Fruit fly (Drosophila melanogaster) whole organism, embryonic: ENCODE results near the gene ninaE.

ENCODE experiments used
- CG10543 ChIP-seq: fragments of 200-800 bp; sonication (Bioruptor generic); optimal IDR thresholded peaks from 3 replicates; lab custom pipeline; 2017; ENCODE audit warnings: missing biosample characterization, mild to moderate bottlenecking, missing genetic modification characterization, moderate library complexity
- CG11504 ChIP-seq: fragments of 200-800 bp; sonication (Bioruptor generic); optimal IDR thresholded peaks from 3 replicates; lab custom pipeline; 2019; ENCODE audit warnings: missing biosample characterization, mild to moderate bottlenecking, missing genetic modification characterization, moderate library complexity
- CG1233 ChIP-seq: fragments of 200-800 bp; sonication (Bioruptor generic); optimal IDR thresholded peaks from 4 replicates; lab custom pipeline; 2018; ENCODE audit warnings: missing biosample characterization, mild to moderate bottlenecking, missing genetic modification characterization
- CG13287 ChIP-seq: fragments of 200-800 bp; sonication (Bioruptor generic); IDR thresholded peaks from 2 replicates; pipeline ENCODE4 v1.3.6; 2022; ENCODE audit warnings: missing biosample characterization, missing genetic modification characterization; ENCODE audit not compliant: partially characterized antibody
- CG17328 ChIP-seq: fragments of 200-800 bp; sonication (Bioruptor generic); IDR thresholded peaks from 2 replicates; pipeline ENCODE4 v1.3.6; 2022; ENCODE audit warnings: missing biosample characterization, missing genetic modification characterization
- CG17829 ChIP-seq: fragments of 200-800 bp; optimal IDR thresholded peaks from 2 replicates; lab custom pipeline; 2019; ENCODE audit warnings: missing biosample characterization, mild to moderate bottlenecking, missing genetic modification characterization, moderate library complexity
- CG2116 ChIP-seq: fragments of 200-800 bp; sonication (Bioruptor generic); optimal IDR thresholded peaks from 3 replicates; lab custom pipeline; 2018; ENCODE audit warnings: missing biosample characterization, mild to moderate bottlenecking, missing genetic modification characterization
- CG2875 ChIP-seq: fragments of 200-800 bp; sonication (Bioruptor generic); optimal IDR thresholded peaks from 2 replicates; lab custom pipeline; 2017; ENCODE audit warnings: missing biosample characterization, mild to moderate bottlenecking, missing genetic modification characterization, missing genetic modification reagents
- CG3065 ChIP-seq: fragments of 200-800 bp; sonication (Bioruptor generic); optimal IDR thresholded peaks from 2 replicates; lab custom pipeline; 2016; ENCODE audit warnings: missing biosample characterization, missing genetic modification characterization
- CG31388 ChIP-seq: fragments of 200-800 bp; sonication (Bioruptor generic); optimal IDR thresholded peaks from 2 replicates; lab custom pipeline; 2016; ENCODE audit warnings: missing biosample characterization, missing genetic modification characterization
- CG32772 ChIP-seq: fragments of 200-800 bp; sonication (Bioruptor generic); IDR thresholded peaks from 2 replicates; pipeline ENCODE4 v1.3.6; 2022; ENCODE audit warnings: missing biosample characterization, missing genetic modification characterization
- CG34376 ChIP-seq: fragments of 200-800 bp; sonication (Bioruptor generic); optimal IDR thresholded peaks from 2 replicates; lab custom pipeline; 2018; ENCODE audit warnings: missing biosample characterization, mild to moderate bottlenecking, missing genetic modification characterization
- CG4404 ChIP-seq: fragments of 200-800 bp; sonication (Bioruptor generic); IDR thresholded peaks from 2 replicates; pipeline ENCODE4 v1.3.6; 2022; ENCODE audit warnings: missing biosample characterization, missing genetic modification characterization
- CG7556 ChIP-seq: fragments of 200-800 bp; sonication (Bioruptor generic); optimal IDR thresholded peaks from 2 replicates; lab custom pipeline; 2017; ENCODE audit warnings: missing biosample characterization, mild to moderate bottlenecking, missing genetic modification characterization
- CG8359 ChIP-seq: fragments of 200-800 bp; sonication (Bioruptor generic); optimal IDR thresholded peaks from 2 replicates; lab custom pipeline; 2017; ENCODE audit warnings: missing biosample characterization, mild to moderate bottlenecking, missing genetic modification characterization, borderline replicate concordance
- Dbx ChIP-seq: fragments of 200-800 bp; sonication (Bioruptor generic); IDR thresholded peaks from 3 replicates; pipeline ENCODE4 v1.3.6; 2022; ENCODE audit warnings: missing biosample characterization, missing genetic modification characterization
- Ets97D ChIP-seq: fragments of 200-800 bp; sonication (Bioruptor generic); optimal IDR thresholded peaks from 3 replicates; lab custom pipeline; 2016; ENCODE audit warnings: missing biosample characterization, missing genetic modification characterization
- Fer3 ChIP-seq: fragments of 200-800 bp; sonication (Bioruptor generic); optimal IDR thresholded peaks from 2 replicates; lab custom pipeline; 2018; ENCODE audit warnings: missing biosample characterization, mild to moderate bottlenecking, missing genetic modification characterization, moderate library complexity
- HHEX ChIP-seq: fragments of 200-800 bp; sonication (Bioruptor generic); optimal IDR thresholded peaks from 3 replicates; lab custom pipeline; 2017; ENCODE audit warnings: missing biosample characterization, mild to moderate bottlenecking, missing genetic modification characterization, missing genetic modification reagents
- HLH3B ChIP-seq: fragments of 200-800 bp; sonication (Bioruptor generic); IDR thresholded peaks from 2 replicates; pipeline ENCODE4 v1.3.6; 2022; ENCODE audit warnings: missing biosample characterization, missing genetic modification characterization
- Hmx ChIP-seq: fragments of 200-800 bp; sonication (Bioruptor generic); optimal IDR thresholded peaks from 2 replicates; lab custom pipeline; 2016; ENCODE audit warnings: missing biosample characterization, missing genetic modification characterization
- Hr78 ChIP-seq, 2 experiments: fragments of 200-800 bp in 1 of 2; fragments of >200 bp in 1 of 2; sonication (Bioruptor generic) in 1 of 2; optimal IDR thresholded peaks; 2 replicates each; lab custom pipeline; 2017 to 2019; ENCODE audit warnings: missing biosample characterization in 2 of 2, missing genetic modification characterization in 2 of 2, mild to moderate bottlenecking in 1 of 2, moderate library complexity in 1 of 2
- Lhr ChIP-seq: fragments of 200-800 bp; sonication (Bioruptor generic); optimal IDR thresholded peaks from 3 replicates; lab custom pipeline; 2017; ENCODE audit warnings: mild to moderate bottlenecking, missing biosample characterization, missing genetic modification reagents, missing genetic modification characterization
- Nf-YB ChIP-seq: fragments of 200-800 bp; sonication (Bioruptor generic); optimal IDR thresholded peaks from 3 replicates; lab custom pipeline; 2019; ENCODE audit warnings: missing biosample characterization, mild to moderate bottlenecking, missing genetic modification characterization, moderate library complexity
- Oaz ChIP-seq: fragments of 200-800 bp; sonication (Bioruptor generic); IDR thresholded peaks from 2 replicates; pipeline ENCODE4 v1.3.6; 2022; ENCODE audit warnings: missing biosample characterization, missing genetic modification characterization
- Poxn ChIP-seq: fragments of 200-800 bp; sonication (Bioruptor generic); IDR thresholded peaks from 2 replicates; pipeline ENCODE4 v1.3.6; 2022; ENCODE audit warnings: missing biosample characterization, missing genetic modification characterization
- Sox102F ChIP-seq: fragments of 200-800 bp; sonication (Bioruptor generic); optimal IDR thresholded peaks from 2 replicates; lab custom pipeline; 2018; ENCODE audit warnings: missing biosample characterization, mild to moderate bottlenecking, missing genetic modification characterization, moderate library complexity
- Xbp1 ChIP-seq: fragments of 200-800 bp; sonication (Bioruptor generic); optimal IDR thresholded peaks from 3 replicates; lab custom pipeline; 2016; ENCODE audit warnings: missing biosample characterization, mild to moderate bottlenecking, missing genetic modification characterization
- ac ChIP-seq: fragments of 200-800 bp; sonication (Bioruptor generic); optimal IDR thresholded peaks from 3 replicates; lab custom pipeline; 2017; ENCODE audit warnings: missing biosample characterization, mild to moderate bottlenecking, missing genetic modification characterization
- al ChIP-seq: fragments of 200-800 bp; sonication (Bioruptor generic); IDR thresholded peaks from 2 replicates; pipeline ENCODE4 v1.3.6; 2022; ENCODE audit warnings: missing biosample characterization, missing genetic modification characterization
- amos ChIP-seq: fragments of 200-800 bp; sonication (Bioruptor generic); IDR thresholded peaks from 2 replicates; pipeline ENCODE4 v1.3.6; 2022; ENCODE audit warnings: missing biosample characterization, missing genetic modification characterization; ENCODE audit not compliant: partially characterized antibody
- ara ChIP-seq: fragments of 200-800 bp; sonication (Bioruptor generic); IDR thresholded peaks from 2 replicates; pipeline ENCODE4 v1.3.6; 2022; ENCODE audit warnings: missing biosample characterization, missing genetic modification characterization
- bbx ChIP-seq: fragments of 200-800 bp; sonication (Bioruptor generic); IDR thresholded peaks from 2 replicates; pipeline ENCODE4 v1.3.6; 2022; ENCODE audit warnings: missing biosample characterization, missing genetic modification characterization; ENCODE audit not compliant: partially characterized antibody
- br ChIP-seq: fragments of >200 bp; optimal IDR thresholded peaks from 2 replicates; lab custom pipeline; 2017
- cas ChIP-seq: fragments of 200-800 bp; sonication (Bioruptor generic); IDR thresholded peaks from 2 replicates; pipeline ENCODE4 v1.3.6; 2022; ENCODE audit warnings: missing biosample characterization, missing genetic modification characterization
- chif ChIP-seq, 2 experiments: fragments of 200-800 bp; sonication (Bioruptor generic); optimal IDR thresholded peaks; 3 replicates each; lab custom pipeline; 2016; ENCODE audit warnings: missing biosample characterization in 2 of 2, missing genetic modification characterization in 2 of 2
- fd3F ChIP-seq: fragments of 200-800 bp; sonication (Bioruptor generic); optimal IDR thresholded peaks from 2 replicates; lab custom pipeline; 2018; ENCODE audit warnings: missing biosample characterization, mild to moderate bottlenecking, missing genetic modification characterization, moderate library complexity
- gro ChIP-seq: fragments of 200-800 bp; sonication (Bioruptor generic); optimal IDR thresholded peaks from 2 replicates; lab custom pipeline; 2016; ENCODE audit warnings: missing biosample characterization, missing genetic modification characterization
- knrl ChIP-seq: fragments of 200-800 bp; sonication (Bioruptor generic); IDR thresholded peaks from 3 replicates; pipeline ENCODE4 v1.3.6; 2022; ENCODE audit warnings: missing biosample characterization, missing genetic modification characterization; ENCODE audit not compliant: partially characterized antibody
- lilli ChIP-seq: fragments of 200-800 bp; sonication (Bioruptor generic); optimal IDR thresholded peaks from 3 replicates; lab custom pipeline; 2016; ENCODE audit warnings: missing biosample characterization, missing genetic modification characterization
- nmo ChIP-seq: fragments of 200-800 bp; sonication (Bioruptor generic); optimal IDR thresholded peaks from 2 replicates; lab custom pipeline; 2018; ENCODE audit warnings: missing biosample characterization, mild to moderate bottlenecking, missing genetic modification characterization, moderate library complexity
- salm ChIP-seq: fragments of 200-800 bp; sonication (Bioruptor generic); optimal IDR thresholded peaks from 2 replicates; lab custom pipeline; 2018; ENCODE audit warnings: missing biosample characterization, mild to moderate bottlenecking, missing genetic modification characterization
- schlank ChIP-seq: fragments of 200-800 bp; sonication (Bioruptor generic); optimal IDR thresholded peaks from 2 replicates; lab custom pipeline; 2018; ENCODE audit warnings: missing biosample characterization, mild to moderate bottlenecking, missing genetic modification characterization
- tio ChIP-seq: fragments of 200-800 bp; sonication (Bioruptor generic); optimal IDR thresholded peaks from 2 replicates; lab custom pipeline; 2017; ENCODE audit warnings: missing biosample characterization, missing genetic modification characterization, inconsistent platforms
- trem ChIP-seq: fragments of 200-800 bp; optimal IDR thresholded peaks from 3 replicates; lab custom pipeline; 2019; ENCODE audit warnings: missing biosample characterization, mild to moderate bottlenecking, missing genetic modification characterization, moderate library complexity
- tup ChIP-seq: fragments of 200-800 bp; sonication (Bioruptor generic); optimal IDR thresholded peaks from 2 replicates; lab custom pipeline; 2016; ENCODE audit warnings: missing biosample characterization, mild to moderate bottlenecking, missing genetic modification characterization, moderate library complexity
- unpg ChIP-seq: fragments of 200-800 bp; sonication (Bioruptor generic); optimal IDR thresholded peaks from 3 replicates; lab custom pipeline; 2018; ENCODE audit warnings: missing biosample characterization, mild to moderate bottlenecking, missing genetic modification characterization, moderate library complexity
- wdn ChIP-seq: fragments of 200-800 bp; sonication (Bioruptor generic); IDR thresholded peaks from 2 replicates; pipeline ENCODE4 v1.3.6; 2022; ENCODE audit warnings: missing biosample characterization, missing genetic modification characterization

ninaE gene

DNA sequence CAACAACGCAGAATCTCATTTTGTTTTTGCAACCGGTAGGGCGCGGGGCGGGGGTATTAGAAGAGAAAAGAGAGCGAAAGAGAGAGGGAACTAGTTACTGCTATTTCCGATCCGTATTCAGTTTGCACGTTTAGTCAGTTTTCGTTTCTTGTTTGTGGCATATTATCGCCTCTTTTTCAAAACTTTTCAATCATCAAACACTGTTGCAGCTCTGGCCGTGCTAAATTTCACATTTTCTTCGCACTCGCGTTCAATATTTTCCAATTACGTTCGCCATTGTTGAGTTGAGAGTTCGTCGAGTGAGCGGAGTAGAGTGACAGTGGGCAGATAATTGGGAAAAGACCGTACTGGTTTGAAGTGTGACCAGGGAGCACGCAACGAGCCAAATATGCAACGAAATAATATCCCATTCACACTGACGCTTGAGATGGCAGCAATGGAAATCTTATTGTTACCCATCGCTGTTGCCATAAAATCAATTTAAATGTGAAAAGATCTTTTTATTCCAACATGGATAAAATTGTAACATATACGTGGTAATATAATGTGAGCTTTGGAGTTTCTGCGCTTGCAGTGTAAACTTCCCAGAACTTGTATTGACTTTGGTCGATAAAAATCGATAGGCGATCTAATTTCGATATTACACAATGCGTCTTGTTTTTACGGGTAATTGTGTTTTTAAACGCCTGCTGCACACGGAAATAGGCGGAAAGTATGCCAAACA lies 26.8 kb downstream of the ninaE start, which contains the start of the genes Ire1 and Mrm2 (continued):
- TF ChIP-seq CG7556 (GFP tag; lab: Kevin White, UChicago): peak; percentile 46
- peak; percentile 75 for TF ChIP-seq CG17328 (GFP tag; lab: Robert Waterston, UW)
- TF ChIP-seq tio (GFP tag; lab: Kevin White, UChicago): peak; percentile 49
- TF ChIP-seq knrl (GFP tag; lab: Robert Waterston, UW): peak; percentile 85
- peak; percentile 65; the same call in 1 of the 2 replicates for TF ChIP-seq ara (GFP tag; lab: Robert Waterston, UW)
- TF ChIP-seq schlank: peak; percentile 39
- TF ChIP-seq CG13287: peak; percentile 83
- peak; percentile 72 for TF ChIP-seq HLH3B (GFP tag; lab: Robert Waterston, UW)
- peak; percentile 85 for TF ChIP-seq CG17829 (tag; lab: Kevin White, UChicago)
- TF ChIP-seq bbx (GFP tag; lab: Robert Waterston, UW): peak; percentile 52
- peak; percentile 55 for TF ChIP-seq Nf-YB (GFP tag; lab: Kevin White, UChicago)
- TF ChIP-seq Xbp1 (GFP tag; lab: Kevin White, UChicago): peak; percentile 90
- peak; percentile 46 for TF ChIP-seq CG3065 (GFP tag; lab: Kevin White, UChicago)
- TF ChIP-seq cas (GFP tag; lab: Robert Waterston, UW): peak; percentile 24; the same call in 1 of the 2 replicates
- TF ChIP-seq Hr78 (GFP tag; optimal IDR thresholded peaks at IDR 0.05; lab: Kevin White, UChicago): peak; percentile 1 to 72
- TF ChIP-seq CG2116 (GFP tag; lab: Kevin White, UChicago): peak; percentile 91
- peak; percentile 69 for TF ChIP-seq CG34376 (GFP tag; lab: Kevin White, UChicago)
- no peak for TF ChIP-seq tup (GFP tag; lab: Kevin White, UChicago)
- TF ChIP-seq amos: peak; percentile 59
- TF ChIP-seq br: no peak
- peak; percentile 89 for TF ChIP-seq Lhr (GFP tag; lab: Kevin White, UChicago)
- TF ChIP-seq ac (GFP tag; lab: Kevin White, UChicago): peak; percentile 26
- peak; percentile 72 for TF ChIP-seq fd3F (GFP tag; lab: Kevin White, UChicago)
- TF ChIP-seq CG31388 (GFP tag; lab: Kevin White, UChicago): peak; percentile 63
- peak; percentile 92 for TF ChIP-seq nmo (GFP tag; lab: Kevin White, UChicago)
- peak; percentile 78 for TF ChIP-seq Sox102F (GFP tag; lab: Kevin White, UChicago)
- peak; percentile 3 for TF ChIP-seq Hmx
- TF ChIP-seq CG8359 (GFP tag; lab: Kevin White, UChicago): peak; percentile 53
- TF ChIP-seq salm: peak; percentile 21
- TF ChIP-seq wdn (GFP tag; lab: Robert Waterston, UW): peak; percentile 49; the same call in 1 of the 2 replicates
- peak; percentile 86 to 90 for TF ChIP-seq chif (GFP tag; optimal IDR thresholded peaks at IDR 0.05; lab: Kevin White, UChicago)
- TF ChIP-seq CG1233: peak; percentile 35
- TF ChIP-seq CG11504 (tag; lab: Kevin White, UChicago): peak; percentile 79
- peak; percentile 79 for TF ChIP-seq al
- peak; percentile 90 for TF ChIP-seq gro (GFP tag; lab: Kevin White, UChicago)
- TF ChIP-seq Poxn: no peak
- TF ChIP-seq CG10543 (GFP tag; lab: Kevin White, UChicago): peak; percentile 66
- peak; percentile 89 for TF ChIP-seq trem (tag; lab: Kevin White, UChicago)
- peak; percentile 48 for TF ChIP-seq CG2875 (GFP tag; lab: Kevin White, UChicago)
- peak; percentile 70 for TF ChIP-seq Fer3 (tag; lab: Kevin White, UChicago)
- peak; percentile 80 for TF ChIP-seq unpg
- peak; percentile 91 for TF ChIP-seq Ets97D (GFP tag; lab: Kevin White, UChicago)
- TF ChIP-seq CG4404: peak; percentile 84
- TF ChIP-seq CG32772 (GFP tag; lab: Robert Waterston, UW): peak; percentile 77
- peak; percentile 56 for TF ChIP-seq Oaz
- peak; percentile 83 for TF ChIP-seq Dbx (GFP tag; lab: Robert Waterston, UW)
- TF ChIP-seq lilli (GFP tag; lab: Kevin White, UChicago): peak; percentile 91
- peak; percentile 53 for TF ChIP-seq HHEX (GFP tag; lab: Kevin White, UChicago)
